Worm (Caenorhabditis elegans) whole organism, late embryonic: Measurements from ENCODE around the gene jip-1.
"Not testable (repeated sequence)": the region's sequence is repeated elsewhere in the genome, so short reads cannot be mapped to it uniquely, and the experiment has no call there.

Experiments
- C38D4.7 ChIP-seq: fragments of 200-800 bp; sonication (Bioruptor generic); optimal IDR thresholded peaks from 2 replicates; lab custom pipeline; 2018; ENCODE audit warnings: mild to moderate bottlenecking, missing genetic modification characterization, moderate library complexity, missing compliant biosample characterization
- F13H6.1 ChIP-seq: sonication (generic microtip); optimal IDR thresholded peaks from 2 replicates; lab custom pipeline; 2016; ENCODE audit warnings: missing genetic modification characterization, missing compliant biosample characterization
- K09A11.1 ChIP-seq: sonication (generic microtip); optimal IDR thresholded peaks from 2 replicates; lab custom pipeline; 2017; ENCODE audit warnings: antibody characterized with exemption, mild to moderate bottlenecking, missing genetic modification characterization, missing compliant biosample characterization; ENCODE audit not compliant: insufficient read depth
- ahr-1 ChIP-seq: sonication (generic microtip); optimal IDR thresholded peaks from 2 replicates; lab custom pipeline; 2016; ENCODE audit warnings: missing genetic modification characterization, missing compliant biosample characterization
- ceh-18 ChIP-seq: sonication (generic microtip); optimal IDR thresholded peaks from 2 replicates; lab custom pipeline; 2016; ENCODE audit warnings: missing genetic modification characterization, missing compliant biosample characterization
- ceh-24 ChIP-seq: sonication (generic microtip); optimal IDR thresholded peaks from 2 replicates; lab custom pipeline; 2016; ENCODE audit warnings: mild to moderate bottlenecking, missing genetic modification characterization, missing compliant biosample characterization
- ceh-30 ChIP-seq: fragments of 150-350 bp; optimal IDR thresholded peaks from 2 replicates; lab custom pipeline; 2014; ENCODE audit warnings: missing biosample characterization, missing genetic modification characterization
- ceh-34 ChIP-seq: sonication (generic microtip); optimal IDR thresholded peaks from 2 replicates; lab custom pipeline; 2016; ENCODE audit warnings: mild to moderate bottlenecking, missing genetic modification characterization, missing compliant biosample characterization
- ceh-9 ChIP-seq: sonication (generic microtip); optimal IDR thresholded peaks from 2 replicates; lab custom pipeline; 2016; ENCODE audit warnings: mild to moderate bottlenecking, missing genetic modification characterization, inconsistent platforms, missing compliant biosample characterization
- che-1 ChIP-seq: sonication (generic microtip); optimal IDR thresholded peaks from 2 replicates; lab custom pipeline; 2016; ENCODE audit warnings: mild to moderate bottlenecking, missing genetic modification characterization, missing compliant biosample characterization
- elt-2 ChIP-seq: sonication (generic microtip); optimal IDR thresholded peaks from 2 replicates; lab custom pipeline; 2016; ENCODE audit warnings: missing genetic modification reagents, missing genetic modification characterization, missing compliant biosample characterization
- eyg-1 ChIP-seq: sonication (generic microtip); optimal IDR thresholded peaks from 2 replicates; lab custom pipeline; 2016; ENCODE audit warnings: missing genotype, missing genetic modification characterization, missing compliant biosample characterization
- fkh-6 ChIP-seq: sonication (generic microtip); optimal IDR thresholded peaks from 2 replicates; lab custom pipeline; 2016; ENCODE audit warnings: missing genetic modification characterization, missing compliant biosample characterization
- hlh-13 ChIP-seq: fragments of 200-800 bp; sonication (Bioruptor generic); optimal IDR thresholded peaks from 2 replicates; lab custom pipeline; 2018; ENCODE audit warnings: mild to moderate bottlenecking, missing genetic modification characterization, missing compliant biosample characterization
- hlh-15 ChIP-seq: sonication (generic microtip); optimal IDR thresholded peaks from 2 replicates; lab custom pipeline; 2016; ENCODE audit warnings: missing genetic modification characterization, missing compliant biosample characterization
- hlh-30 ChIP-seq: sonication (generic microtip); optimal IDR thresholded peaks from 2 replicates; lab custom pipeline; 2017; ENCODE audit warnings: antibody characterized with exemption, missing genetic modification characterization, missing compliant biosample characterization; ENCODE audit not compliant: insufficient read depth
- hlh-6 ChIP-seq: sonication (generic microtip); optimal IDR thresholded peaks from 2 replicates; lab custom pipeline; 2016; ENCODE audit warnings: missing genotype, missing genetic modification characterization, missing compliant biosample characterization
- lim-6 ChIP-seq: sonication (generic microtip); optimal IDR thresholded peaks from 2 replicates; lab custom pipeline; 2016; ENCODE audit warnings: missing genetic modification characterization, missing compliant biosample characterization
- mec-3 ChIP-seq: sonication (generic microtip); optimal IDR thresholded peaks from 2 replicates; lab custom pipeline; 2016; ENCODE audit warnings: borderline replicate concordance, missing genetic modification characterization, missing compliant biosample characterization
- nhr-11 ChIP-seq: fragments of 150-350 bp; optimal IDR thresholded peaks from 2 replicates; lab custom pipeline; 2014; ENCODE audit warnings: missing biosample characterization, missing genetic modification characterization
- pag-3 ChIP-seq: sonication (generic microtip); optimal IDR thresholded peaks from 2 replicates; lab custom pipeline; 2016; ENCODE audit warnings: missing compliant biosample characterization, missing genetic modification characterization, borderline replicate concordance
- pat-9 ChIP-seq: fragments of 200-800 bp; sonication (Bioruptor generic); optimal IDR thresholded peaks from 2 replicates; lab custom pipeline; 2018; ENCODE audit warnings: mild to moderate bottlenecking, missing genetic modification characterization, moderate library complexity, missing compliant biosample characterization
- pax-1 ChIP-seq: fragments of 150-350 bp; optimal IDR thresholded peaks from 2 replicates; lab custom pipeline; 2014; ENCODE audit warnings: missing biosample characterization, missing genetic modification characterization
- pha-2 ChIP-seq: sonication (generic microtip); optimal IDR thresholded peaks from 2 replicates; lab custom pipeline; 2017; ENCODE audit warnings: mild to moderate bottlenecking, missing genetic modification characterization, missing compliant biosample characterization
- pqm-1 ChIP-seq: sonication (generic microtip); optimal IDR thresholded peaks from 2 replicates; lab custom pipeline; 2016; ENCODE audit warnings: missing genetic modification characterization, missing compliant biosample characterization
- rnt-1 ChIP-seq: sonication (generic microtip); optimal IDR thresholded peaks from 2 replicates; lab custom pipeline; 2016; ENCODE audit warnings: missing genetic modification characterization, missing compliant biosample characterization
- sdc-2 ChIP-seq: sonication (generic microtip); optimal IDR thresholded peaks from 2 replicates; lab custom pipeline; 2016; ENCODE audit warnings: missing genotype, missing genetic modification characterization, missing compliant biosample characterization
- tbx-2 ChIP-seq: sonication (generic microtip); optimal IDR thresholded peaks from 2 replicates; lab custom pipeline; 2016; ENCODE audit warnings: missing genetic modification characterization, missing compliant biosample characterization
- tbx-7 ChIP-seq: sonication (generic microtip); optimal IDR thresholded peaks from 2 replicates; lab custom pipeline; 2016; ENCODE audit warnings: missing genotype, missing genetic modification characterization, missing compliant biosample characterization
- ttx-3 ChIP-seq: sonication (generic microtip); optimal IDR thresholded peaks from 2 replicates; lab custom pipeline; 2016; ENCODE audit warnings: missing genetic modification reagents, missing genetic modification characterization, missing compliant biosample characterization
- unc-3 ChIP-seq, 2 experiments: fragments of 200-800 bp in 1 of 2; sonication (Bioruptor generic) in 1 of 2; sonication (generic microtip) in 1 of 2; conservative IDR thresholded peaks in 1 of 2; optimal IDR thresholded peaks in 1 of 2; 2 replicates each; pipeline versions ENCODE4 v1.3.6 to Lab custom; 2016 to 2022; ENCODE audit warnings: missing compliant biosample characterization in 2 of 2, missing genetic modification characterization in 2 of 2, missing genetic modification reagents in 1 of 2
- unc-86 ChIP-seq: sonication (generic microtip); optimal IDR thresholded peaks from 2 replicates; lab custom pipeline; 2016; ENCODE audit warnings: missing genetic modification characterization, missing compliant biosample characterization
- zip-5 ChIP-seq: sonication (generic microtip); optimal IDR thresholded peaks from 2 replicates; lab custom pipeline; 2016; ENCODE audit warnings: missing genetic modification characterization, missing compliant biosample characterization
- ztf-16 ChIP-seq: sonication (generic microtip); optimal IDR thresholded peaks from 2 replicates; lab custom pipeline; 2017; ENCODE audit warnings: missing genetic modification characterization, missing compliant biosample characterization

The jip-1 gene

ce11 chrII:1326689-1327088 lies at the start of gene jip-1:
Gene jip-1 (plus strand): TSS chrII:1326989.
- TF ChIP-seq ceh-18 (tag; lab: Kevin White, UChicago) (no peak), tbx-2 (no peak), ttx-3 (tag; lab: Kevin White, UChicago) (no peak), ceh-30 (tag; lab: Kevin White, UChicago) (no peak), pag-3 (tag; lab: Kevin White, UChicago) (no peak), K09A11.1 (tag; lab: Kevin White, UChicago) (no peak), pat-9 (no peak), rnt-1 (no peak), che-1 (tag; lab: Kevin White, UChicago) (no peak), pqm-1 (tag; lab: Kevin White, UChicago) (no peak), hlh-13 (no peak), C38D4.7 (GFP tag; lab: Kevin White, UChicago) (no peak), hlh-30 (tag; lab: Kevin White, UChicago) (no peak), eyg-1 (tag; lab: Kevin White, UChicago) (no peak), F13H6.1 (tag; lab: Kevin White, UChicago) (no peak)

ce11 chrII:1278350-1278749 lies 48.4 kb upstream of the jip-1 start, which contains the start of gene srz-63:
Gene srz-63 (plus strand): TSS chrII:1278650.
- not testable (repeated sequence) for TF ChIP-seq lim-6 (tag; lab: Kevin White, UChicago); sdc-2 (tag; lab: Kevin White, UChicago); pat-9

ce11 chrII:1284985-1285384 lies 41.8 kb upstream of the jip-1 start:
- TF ChIP-seq hlh-13: no peak
- TF ChIP-seq, all 69 proteins: peak for 0

ce11 chrII:1285514-1285913 lies 41.3 kb upstream of the jip-1 start, which contains the start of the genes Y57G7A.6 and Y57G7A.3:
Gene Y57G7A.6 (minus strand): TSS chrII:1285614.
Gene Y57G7A.3 (plus strand): TSS chrII:1285782.
- TF ChIP-seq ceh-34 (tag; lab: Kevin White, UChicago): no peak
- TF ChIP-seq tbx-7: no peak
- TF ChIP-seq che-1 (tag; lab: Kevin White, UChicago): no peak
- TF ChIP-seq pha-2 (tag; lab: Kevin White, UChicago): no peak
- TF ChIP-seq F13H6.1 (tag; lab: Kevin White, UChicago): no peak
- no peak for TF ChIP-seq ahr-1
- no peak for TF ChIP-seq ttx-3 (tag; lab: Kevin White, UChicago)
- TF ChIP-seq fkh-6 (tag; lab: Kevin White, UChicago): no peak
- TF ChIP-seq ceh-24 (tag; lab: Kevin White, UChicago): no peak
- TF ChIP-seq pqm-1 (tag; lab: Kevin White, UChicago): no peak
- no peak for TF ChIP-seq mec-3 (tag; lab: Kevin White, UChicago)
- no peak for TF ChIP-seq zip-5 (tag; lab: Kevin White, UChicago)
- no peak for TF ChIP-seq ceh-9
- no peak for TF ChIP-seq pat-9
- no peak for TF ChIP-seq unc-3 (GFP tag; conservative IDR thresholded peaks at IDR 0.05; lab: Robert Waterston, UW)
- no peak for TF ChIP-seq unc-3 (tag; optimal IDR thresholded peaks at IDR 0.05; lab: Kevin White, UChicago)
- no peak for TF ChIP-seq hlh-6 (tag; lab: Kevin White, UChicago)
- TF ChIP-seq ztf-16 (tag; lab: Kevin White, UChicago): no peak
- TF ChIP-seq, all 69 proteins: peak for 0

ce11 chrII:1293157-1293556 lies 33.6 kb upstream of the jip-1 start, which contains the start of gene srz-64:
Gene srz-64 (minus strand): TSS chrII:1293257.
- TF ChIP-seq nhr-11 (no peak), F13H6.1 (tag; lab: Kevin White, UChicago) (no peak), hlh-15 (tag; lab: Kevin White, UChicago) (no peak), ceh-18 (tag; lab: Kevin White, UChicago) (no peak), elt-2 (tag; lab: Kevin White, UChicago) (no peak), pha-2 (tag; lab: Kevin White, UChicago) (no peak), ceh-34 (tag; lab: Kevin White, UChicago) (no peak), pax-1 (tag; lab: Kevin White, UChicago) (no peak), unc-86 (tag; lab: Kevin White, UChicago) (no peak)
